Worm (Caenorhabditis elegans) whole organism, early embryonic: ENCODE measurements around the gene D1022.5.

Experiments
- F13C5.2 ChIP-seq: sonication (generic microtip); optimal IDR thresholded peaks from 2 replicates; lab custom pipeline; 2017; ENCODE audit warnings: mild to moderate bottlenecking, missing genetic modification characterization, inconsistent platforms, missing compliant biosample characterization
- aly-1 ChIP-seq: sonication (generic microtip); optimal IDR thresholded peaks from 2 replicates; lab custom pipeline; 2016; ENCODE audit warnings: missing genetic modification characterization, missing compliant biosample characterization
- ama-1 ChIP-seq: fragments of 150-350 bp; optimal IDR thresholded peaks from 2 replicates; lab custom pipeline; 2014
- ceh-13 ChIP-seq: fragments of 200-800 bp; sonication (Bioruptor generic); optimal IDR thresholded peaks from 2 replicates; lab custom pipeline; 2018; ENCODE audit warnings: mild to moderate bottlenecking, missing genetic modification characterization, missing compliant biosample characterization
- ceh-36 ChIP-seq: sonication (generic microtip); optimal IDR thresholded peaks from 2 replicates; lab custom pipeline; 2016; ENCODE audit warnings: missing genetic modification characterization, inconsistent platforms, missing compliant biosample characterization
- ets-7 ChIP-seq: sonication (generic microtip); optimal IDR thresholded peaks from 2 replicates; lab custom pipeline; 2016; ENCODE audit warnings: missing genotype, missing genetic modification characterization, missing compliant biosample characterization
- hmbx-1 ChIP-seq: sonication (generic microtip); optimal IDR thresholded peaks from 2 replicates; lab custom pipeline; 2016; ENCODE audit warnings: mild to moderate bottlenecking, missing genetic modification characterization, missing compliant biosample characterization
- pes-1 ChIP-seq: fragments of 200-800 bp; sonication (Bioruptor generic); IDR thresholded peaks from 2 replicates; pipeline ENCODE4 v1.3.6; 2022; ENCODE audit warnings: missing genetic modification reagents, missing genetic modification characterization, missing compliant biosample characterization
- sea-1 ChIP-seq: fragments of 200-800 bp; sonication (Bioruptor generic); conservative IDR thresholded peaks from 2 replicates; pipeline ENCODE4 v1.3.6; 2022; ENCODE audit warnings: missing genetic modification characterization, missing compliant biosample characterization
- tbx-11 ChIP-seq: fragments of 200-800 bp; sonication (Bioruptor generic); IDR thresholded peaks from 2 replicates; pipeline ENCODE4 v1.3.6; 2022; ENCODE audit warnings: missing genetic modification characterization, missing compliant biosample characterization
- tbx-37 ChIP-seq: fragments of 200-800 bp; sonication (Bioruptor generic); conservative IDR thresholded peaks from 2 replicates; pipeline ENCODE4 v1.3.6; 2022; ENCODE audit warnings: missing genetic modification reagents, missing genetic modification characterization, missing compliant biosample characterization
- tra-4 ChIP-seq: sonication (generic microtip); optimal IDR thresholded peaks from 2 replicates; lab custom pipeline; 2017; ENCODE audit warnings: missing genetic modification characterization, missing compliant biosample characterization

- TF ChIP-seq sea-1 (no peak), tbx-11 (no peak), ets-7 (tag; lab: Kevin White, UChicago) (no peak), aly-1 (no peak), ama-1 (lab: Kevin White, UChicago) (no peak), hmbx-1 (tag; lab: Kevin White, UChicago) (no peak), ceh-36 (no peak), pes-1 (GFP tag; lab: Robert Waterston, UW) (no peak), F13C5.2 (no peak), ceh-13 (GFP tag; lab: Kevin White, UChicago) (no peak), tbx-37 (no peak), tra-4 (no peak)
Measured at ce11 chrII:7456184-7456583, 2.4 kb downstream of the D1022.5 start, which contains the start of gene D1022.3.
